Worm (Caenorhabditis elegans) whole organism, L3 larva: ENCODE data around the gene ZK1290.13.

Source experiments
- R02D3.7 ChIP-seq: fragments of 150-350 bp; optimal IDR thresholded peaks from 2 replicates; lab custom pipeline; 2014; ENCODE audit warnings: missing biosample characterization, missing genetic modification characterization
- ZK546.5 ChIP-seq: sonication (generic microtip); optimal IDR thresholded peaks from 2 replicates; lab custom pipeline; 2017; ENCODE audit warnings: missing biosample characterization, missing genetic modification characterization
- aly-2 ChIP-seq: fragments of 150-350 bp; optimal IDR thresholded peaks from 2 replicates; lab custom pipeline; 2014; ENCODE audit warnings: missing biosample characterization, missing genetic modification characterization
- ama-1 ChIP-seq: fragments of 150-350 bp; optimal IDR thresholded peaks from 2 replicates; lab custom pipeline; 2018
- ceh-16 ChIP-seq: sonication (generic microtip); optimal IDR thresholded peaks from 2 replicates; lab custom pipeline; 2017; ENCODE audit warnings: missing biosample characterization, missing genetic modification characterization
- ceh-28 ChIP-seq: fragments of 150-350 bp; optimal IDR thresholded peaks from 2 replicates; lab custom pipeline; 2014; ENCODE audit warnings: missing biosample characterization, missing genetic modification reagents, missing genetic modification characterization
- ceh-82 ChIP-seq: fragments of 150-350 bp; optimal IDR thresholded peaks from 2 replicates; lab custom pipeline; 2014; ENCODE audit warnings: missing biosample characterization, missing genetic modification characterization
- ceh-9 ChIP-seq: sonication (generic microtip); optimal IDR thresholded peaks from 2 replicates; lab custom pipeline; 2018; ENCODE audit warnings: missing biosample characterization, missing genetic modification characterization
- daf-12 ChIP-seq: fragments of 150-350 bp; optimal IDR thresholded peaks from 2 replicates; lab custom pipeline; 2014; ENCODE audit warnings: missing biosample characterization, missing genetic modification reagents, missing genetic modification characterization
- egl-27 ChIP-seq: sonication (generic microtip); optimal IDR thresholded peaks from 4 replicates; lab custom pipeline; 2017; ENCODE audit warnings: missing biosample characterization, missing genetic modification reagents, missing genetic modification characterization
- egl-5 ChIP-seq: fragments of 150-350 bp; optimal IDR thresholded peaks from 2 replicates; lab custom pipeline; 2017; ENCODE audit warnings: missing biosample characterization, missing genetic modification reagents, missing genetic modification characterization, inconsistent platforms
- elt-1 ChIP-seq: fragments of 150-350 bp; optimal IDR thresholded peaks from 2 replicates; lab custom pipeline; 2014; ENCODE audit warnings: missing biosample characterization, missing genetic modification characterization
- elt-2 ChIP-seq: sonication (generic microtip); optimal IDR thresholded peaks from 2 replicates; lab custom pipeline; 2016; ENCODE audit warnings: missing genetic modification reagents, mild to moderate bottlenecking, missing genetic modification characterization, missing compliant biosample characterization
- elt-3 ChIP-seq, 3 experiments: fragments of 150-350 bp in 1 of 3; sonication (generic microtip) in 2 of 3; optimal IDR thresholded peaks; 2 replicates in 2 of 3; 4 replicates in 1 of 3; lab custom pipeline; 2014 to 2017; ENCODE audit warnings: missing biosample characterization in 3 of 3, missing genetic modification characterization in 3 of 3
- eor-1 ChIP-seq, 2 experiments: fragments of 150-350 bp; optimal IDR thresholded peaks; 2 replicates each; lab custom pipeline; 2014 to 2018; ENCODE audit warnings: missing biosample characterization in 2 of 2, missing genetic modification characterization in 2 of 2
- fkh-10 ChIP-seq: sonication (generic microtip); optimal IDR thresholded peaks from 2 replicates; lab custom pipeline; 2017; ENCODE audit warnings: missing biosample characterization, missing genetic modification reagents, missing genetic modification characterization
- fkh-2 ChIP-seq: fragments of 150-350 bp; optimal IDR thresholded peaks from 2 replicates; lab custom pipeline; 2014; ENCODE audit warnings: missing biosample characterization, missing genetic modification reagents, missing genetic modification characterization
- hmg-11 ChIP-seq: sonication (generic microtip); optimal IDR thresholded peaks from 2 replicates; lab custom pipeline; 2016; ENCODE audit warnings: missing genetic modification characterization, missing compliant biosample characterization
- jun-1 ChIP-seq: fragments of 150-350 bp; optimal IDR thresholded peaks from 2 replicates; lab custom pipeline; 2014; ENCODE audit warnings: missing biosample characterization, missing genetic modification reagents, missing genetic modification characterization
- lin-15B ChIP-seq: fragments of 150-350 bp; optimal IDR thresholded peaks from 2 replicates; lab custom pipeline; 2014; ENCODE audit warnings: missing biosample characterization, missing genetic modification characterization
- lin-39 ChIP-seq: fragments of 150-350 bp; optimal IDR thresholded peaks from 2 replicates; lab custom pipeline; 2018; ENCODE audit warnings: missing biosample characterization, missing genetic modification reagents, missing genetic modification characterization
- lsy-12 ChIP-seq: sonication (generic microtip); optimal IDR thresholded peaks from 2 replicates; lab custom pipeline; 2016; ENCODE audit warnings: mild to moderate bottlenecking, missing genetic modification characterization, missing compliant biosample characterization
- mdl-1 ChIP-seq: fragments of 150-350 bp; optimal IDR thresholded peaks from 2 replicates; lab custom pipeline; 2014; ENCODE audit warnings: missing biosample characterization, missing genetic modification characterization
- mml-1 ChIP-seq: fragments of 150-350 bp; sonication (generic microtip); optimal IDR thresholded peaks from 3 replicates; lab custom pipeline; 2014; ENCODE audit warnings: missing biosample characterization, missing genetic modification characterization
- nfya-1 ChIP-seq: sonication (generic microtip); optimal IDR thresholded peaks from 2 replicates; lab custom pipeline; 2017; ENCODE audit warnings: missing genetic modification characterization, mild to moderate bottlenecking, missing compliant biosample characterization, antibody characterized with exemption, moderate library complexity; ENCODE audit not compliant: insufficient read depth
- nhr-11 ChIP-seq: fragments of 150-350 bp; optimal IDR thresholded peaks from 2 replicates; lab custom pipeline; 2014; ENCODE audit warnings: missing biosample characterization, missing genetic modification characterization
- nhr-23 ChIP-seq: fragments of 150-350 bp; optimal IDR thresholded peaks from 2 replicates; lab custom pipeline; 2014; ENCODE audit warnings: missing biosample characterization, missing genetic modification reagents, missing genetic modification characterization
- nhr-25 ChIP-seq: sonication (generic microtip); optimal IDR thresholded peaks from 2 replicates; lab custom pipeline; 2017; ENCODE audit warnings: missing biosample characterization, missing genetic modification characterization
- nhr-28 ChIP-seq: fragments of 150-350 bp; optimal IDR thresholded peaks from 2 replicates; lab custom pipeline; 2014; ENCODE audit warnings: missing biosample characterization, missing genetic modification characterization
- nhr-43 ChIP-seq: sonication (generic microtip); optimal IDR thresholded peaks from 2 replicates; lab custom pipeline; 2016; ENCODE audit warnings: mild to moderate bottlenecking, missing genetic modification characterization, missing compliant biosample characterization; ENCODE audit not compliant: poor library complexity, severe bottlenecking
- nhr-67 ChIP-seq: fragments of 150-350 bp; optimal IDR thresholded peaks from 2 replicates; lab custom pipeline; 2014; ENCODE audit warnings: missing biosample characterization, missing genetic modification characterization
- nhr-76 ChIP-seq: fragments of 150-350 bp; sonication (generic microtip); optimal IDR thresholded peaks from 5 replicates; lab custom pipeline; 2014; ENCODE audit warnings: missing biosample characterization, missing genetic modification characterization
- pha-4 ChIP-seq: fragments of 150-350 bp; optimal IDR thresholded peaks from 2 replicates; lab custom pipeline; 2014; ENCODE audit warnings: missing biosample characterization, missing genetic modification reagents, missing genetic modification characterization
- pqm-1 ChIP-seq: fragments of 150-350 bp; optimal IDR thresholded peaks from 2 replicates; lab custom pipeline; 2017; ENCODE audit warnings: missing biosample characterization, missing genetic modification characterization, inconsistent platforms
- sea-2 ChIP-seq: fragments of 150-350 bp; sonication (generic microtip); optimal IDR thresholded peaks from 4 replicates; lab custom pipeline; 2014; ENCODE audit warnings: missing biosample characterization, missing genetic modification reagents, missing genetic modification characterization
- skn-1 ChIP-seq: fragments of 150-350 bp; optimal IDR thresholded peaks from 2 replicates; lab custom pipeline; 2014; ENCODE audit warnings: missing biosample characterization, missing genetic modification characterization
- snpc-4 ChIP-seq: fragments of 150-350 bp; optimal IDR thresholded peaks from 2 replicates; lab custom pipeline; 2014; ENCODE audit warnings: missing biosample characterization, missing genetic modification characterization
- tbx-2 ChIP-seq: sonication (generic microtip); optimal IDR thresholded peaks from 2 replicates; lab custom pipeline; 2016; ENCODE audit warnings: mild to moderate bottlenecking, missing genetic modification characterization, missing compliant biosample characterization
- unc-39 ChIP-seq: sonication (generic microtip); optimal IDR thresholded peaks from 4 replicates; lab custom pipeline; 2017; ENCODE audit warnings: missing biosample characterization, missing genetic modification characterization
- unc-62 ChIP-seq: fragments of 150-350 bp; sonication (generic microtip); optimal IDR thresholded peaks from 4 replicates; lab custom pipeline; 2014; ENCODE audit warnings: missing biosample characterization, missing genetic modification reagents, missing genetic modification characterization
- zag-1 ChIP-seq: fragments of 150-350 bp; optimal IDR thresholded peaks from 2 replicates; lab custom pipeline; 2014; ENCODE audit warnings: missing biosample characterization, missing genetic modification characterization
- ztf-11 ChIP-seq: fragments of 150-350 bp; optimal IDR thresholded peaks from 2 replicates; lab custom pipeline; 2014; ENCODE audit warnings: missing biosample characterization, missing genetic modification characterization
- ztf-4 ChIP-seq: fragments of 150-350 bp; optimal IDR thresholded peaks from 2 replicates; lab custom pipeline; 2014; ENCODE audit warnings: missing biosample characterization, missing genetic modification characterization

Gene ZK1290.13

ce11 chrII:7537603-7538230 lies 2.9 kb downstream of the ZK1290.13 start, which contains the start of gene nfi-1 (continued):
- TF ChIP-seq nfya-1 (tag; lab: Kevin White, UChicago): peak; percentile 79
- no peak for TF ChIP-seq egl-5 (tag; lab: Kevin White, UChicago)
- TF ChIP-seq nhr-43 (tag; lab: Kevin White, UChicago): no peak
- no peak for TF ChIP-seq ceh-82 (tag; lab: Kevin White, UChicago)

- TF ChIP-seq pqm-1: no peak
- TF ChIP-seq nhr-23 (tag; lab: Kevin White, UChicago): peak; percentile 61
These were observed 8.1 kb downstream of the ZK1290.13 start for ce11 chrII:7542952-7543351.

- no peak for TF ChIP-seq pqm-1
- TF ChIP-seq fkh-2: no peak
- TF ChIP-seq nhr-25 (tag; lab: Kevin White, UChicago): no peak
- TF ChIP-seq skn-1 (tag; lab: Kevin White, UChicago): no peak
- TF ChIP-seq ztf-11: no peak
- no peak for TF ChIP-seq snpc-4
- TF ChIP-seq ceh-28 (tag; lab: Kevin White, UChicago): no peak
- no peak for TF ChIP-seq pha-4 (tag; lab: Kevin White, UChicago)
- no peak for TF ChIP-seq nhr-67
- TF ChIP-seq lsy-12 (tag; lab: Kevin White, UChicago): no peak
- TF ChIP-seq unc-62 (GFP tag; lab: Kevin White, UChicago): no peak
- TF ChIP-seq mdl-1: no peak
- TF ChIP-seq nhr-23 (tag; lab: Kevin White, UChicago): no peak
These were observed 9.0 kb downstream of the ZK1290.13 start, which contains the start of gene rol-8 for ce11 chrII:7543808-7544207. Gene rol-8 (plus strand): TSS chrII:7544108.

- TF ChIP-seq ceh-82 (tag; lab: Kevin White, UChicago) (no peak), ama-1 (lab: Kevin White, UChicago) (peak; percentile 32), ceh-9 (tag; lab: Kevin White, UChicago) (no peak), sea-2 (no peak), eor-1 (tag; optimal IDR thresholded peaks at IDR 0.05; lab: Kevin White, UChicago) (no peak), nhr-43 (tag; lab: Kevin White, UChicago) (peak; percentile 51), nhr-76 (tag; lab: Kevin White, UChicago) (no peak), mml-1 (tag; lab: Kevin White, UChicago) (no peak)
These were observed 10.0 kb downstream of the ZK1290.13 start for ce11 chrII:7544782-7545181.

- TF ChIP-seq ztf-11 (no peak), nhr-43 (tag; lab: Kevin White, UChicago) (peak; percentile 33), fkh-2 (no peak), nhr-76 (tag; lab: Kevin White, UChicago) (no peak), snpc-4 (no peak), lin-39 (tag; lab: Kevin White, UChicago) (no peak), nhr-25 (tag; lab: Kevin White, UChicago) (peak; percentile 9), nhr-23 (tag; lab: Kevin White, UChicago) (peak; percentile 69), pha-4 (tag; lab: Kevin White, UChicago) (no peak), elt-1 (tag; lab: Kevin White, UChicago) (no peak), hmg-11 (tag; lab: Kevin White, UChicago) (no peak), ceh-9 (tag; lab: Kevin White, UChicago) (no peak), fkh-10 (no peak), ZK546.5 (tag; lab: Kevin White, UChicago) (no peak), ceh-16 (tag; lab: Kevin White, UChicago) (no peak), mml-1 (tag; lab: Kevin White, UChicago) (no peak), R02D3.7 (tag; lab: Kevin White, UChicago) (peak; percentile 36), aly-2 (tag; lab: Kevin White, UChicago) (no peak), unc-39 (tag; lab: Kevin White, UChicago) (no peak), ceh-82 (tag; lab: Kevin White, UChicago) (no peak), ztf-4 (tag; lab: Kevin White, UChicago) (no peak), skn-1 (tag; lab: Kevin White, UChicago) (no peak), pqm-1 (no peak), jun-1 (tag; lab: Kevin White, UChicago) (no peak), lin-15B (tag; lab: Kevin White, UChicago) (no peak), elt-3 (tag; optimal IDR thresholded peaks at IDR 0.05; lab: Kevin White, UChicago) (peak; percentile 29 to 77 (median 72)), daf-12 (no peak), elt-2 (tag; lab: Kevin White, UChicago) (no peak), nhr-11 (tag; lab: Kevin White, UChicago) (no peak), nhr-67 (no peak), ama-1 (lab: Kevin White, UChicago) (peak; percentile 89), zag-1 (tag; lab: Kevin White, UChicago) (no peak), tbx-2 (tag; lab: Kevin White, UChicago) (no peak), sea-2 (no peak), nhr-28 (tag; lab: Kevin White, UChicago) (no peak), egl-27 (tag; lab: Kevin White, UChicago) (no peak)
These were observed 10.6 kb downstream of the ZK1290.13 start for ce11 chrII:7545364-7545763.
